Comparison of ENCODE assay signal across 6 worm cellular contexts in genomic region chrX:4215500-4216107, ce11.
TF ChIP-seq lines count a peak whose summit lies in the region.

No protein-coding gene starts in this region.

TF ChIP-seq in whole organism, L1 larva, 84 proteins besides CTCF, POLR2A, EP300 and RAD21 (continues in another document):
- no peak for TF ChIP-seq lsy-2 (tag; optimal IDR thresholded peaks at IDR 0.05; lab: Kevin White, UChicago)
- TF ChIP-seq elt-3 (tag; optimal IDR thresholded peaks at IDR 0.05; lab: Kevin White, UChicago) = peak in 1 of 6 experiments; percentile 53
- TF ChIP-seq unc-98 (GFP tag; IDR thresholded peaks at IDR 0.05; lab: Robert Waterston, UW) = no peak
- peak; percentile 11 for TF ChIP-seq nhr-71 (tag; optimal IDR thresholded peaks at IDR 0.05; lab: Kevin White, UChicago)
- no peak for TF ChIP-seq dpl-1 (GFP tag; optimal IDR thresholded peaks at IDR 0.05; lab: Kevin White, UChicago)
- TF ChIP-seq snu-23 (GFP tag; optimal IDR thresholded peaks at IDR 0.05; lab: Kevin White, UChicago) = no peak
- TF ChIP-seq efl-1 (optimal IDR thresholded peaks at IDR 0.05; lab: Kevin White, UChicago) = no peak
- peak in 1 of 2 experiments; percentile 42 for TF ChIP-seq efl-1 (GFP tag; optimal IDR thresholded peaks at IDR 0.05 in 1 of 2; lab: Kevin White, UChicago)
- no peak for TF ChIP-seq ceh-8 (GFP tag; optimal IDR thresholded peaks at IDR 0.05; lab: Kevin White, UChicago)
- TF ChIP-seq nhr-20 (tag; optimal IDR thresholded peaks at IDR 0.05; lab: Kevin White, UChicago) = peak; percentile 31
- TF ChIP-seq hpl-2 (GFP tag; optimal IDR thresholded peaks at IDR 0.05; lab: Kevin White, UChicago) = no peak
- no peak for TF ChIP-seq C16A3.4 (tag; optimal IDR thresholded peaks at IDR 0.05; lab: Kevin White, UChicago)
- no peak for TF ChIP-seq fkh-4 (tag; optimal IDR thresholded peaks at IDR 0.05; lab: Kevin White, UChicago; ENCODE audit: borderline replicate concordance)
- TF ChIP-seq lin-14 (GFP tag; optimal IDR thresholded peaks at IDR 0.05; lab: Kevin White, UChicago) = peak; percentile 33
- TF ChIP-seq alr-1 (tag; optimal IDR thresholded peaks at IDR 0.05; lab: Kevin White, UChicago; ENCODE audit: borderline replicate concordance) = no peak

TF ChIP-seq in whole organism, L2 larva, 48 proteins besides CTCF, POLR2A, EP300 and RAD21:
- TF ChIP-seq sma-9 (GFP tag; optimal IDR thresholded peaks at IDR 0.05; lab: Kevin White, UChicago) (peak; percentile 13), sma-9 (tag; optimal IDR thresholded peaks at IDR 0.05; lab: Kevin White, UChicago) (no peak), fos-1 (tag; optimal IDR thresholded peaks at IDR 0.05; lab: Kevin White, UChicago) (peak; percentile 37), gmeb-1 (tag; optimal IDR thresholded peaks at IDR 0.05; lab: Kevin White, UChicago) (peak; percentile 23), nhr-6 (tag; optimal IDR thresholded peaks at IDR 0.05; lab: Kevin White, UChicago) (no peak), mbf-1 (tag; optimal IDR thresholded peaks at IDR 0.05; lab: Kevin White, UChicago) (no peak)
TF ChIP-seq in whole organism, L2 larva: peak in this region for 3.

TF ChIP-seq in whole organism, L3 larva, 47 proteins besides CTCF, POLR2A, EP300 and RAD21:
- TF ChIP-seq pqm-1 (tag; optimal IDR thresholded peaks at IDR 0.05; lab: Kevin White, UChicago) (peak; percentile 46), nhr-25 (tag; optimal IDR thresholded peaks at IDR 0.05; lab: Kevin White, UChicago) (no peak), nhr-77 (tag; optimal IDR thresholded peaks at IDR 0.05; lab: Kevin White, UChicago) (no peak), ceh-16 (tag; optimal IDR thresholded peaks at IDR 0.05; lab: Kevin White, UChicago) (no peak), pha-4 (tag; optimal IDR thresholded peaks at IDR 0.05; lab: Kevin White, UChicago) (peak; percentile 22), egl-5 (tag; optimal IDR thresholded peaks at IDR 0.05; lab: Kevin White, UChicago) (peak; percentile 11), lin-39 (tag; optimal IDR thresholded peaks at IDR 0.05; lab: Kevin White, UChicago) (no peak), ceh-28 (tag; optimal IDR thresholded peaks at IDR 0.05; lab: Kevin White, UChicago) (peak; percentile 16), elt-2 (tag; optimal IDR thresholded peaks at IDR 0.05; lab: Kevin White, UChicago) (peak; percentile 85), nhr-23 (tag; optimal IDR thresholded peaks at IDR 0.05; lab: Kevin White, UChicago) (peak; percentile 32), fkh-10 (GFP tag; optimal IDR thresholded peaks at IDR 0.05; lab: Kevin White, UChicago) (no peak), daf-12 (tag; optimal IDR thresholded peaks at IDR 0.05; lab: Kevin White, UChicago) (no peak)

TF ChIP-seq in whole organism, L4 larva, 104 proteins besides CTCF, POLR2A, EP300 and RAD21 (continues in another document):
- TF ChIP-seq nhr-25 (tag; optimal IDR thresholded peaks at IDR 0.05; lab: Kevin White, UChicago; ENCODE audit: borderline replicate concordance, insufficient read depth) (no peak), mdl-1 (tag; optimal IDR thresholded peaks at IDR 0.05; lab: Kevin White, UChicago) (no peak), egl-43 (GFP tag; IDR thresholded peaks at IDR 0.05; lab: Robert Waterston, UW) (no peak), mxl-2 (GFP tag; conservative IDR thresholded peaks at IDR 0.05; lab: Robert Waterston, UW) (no peak), pha-4 (GFP tag; IDR thresholded peaks at IDR 0.05; lab: Robert Waterston, UW) (no peak), pha-4 (tag; optimal IDR thresholded peaks at IDR 0.05; lab: Kevin White, UChicago) (no peak), ceh-28 (tag; optimal IDR thresholded peaks at IDR 0.05; lab: Kevin White, UChicago) (no peak), nhr-111 (GFP tag; optimal IDR thresholded peaks at IDR 0.05; lab: Kevin White, UChicago) (no peak), nhr-41 (GFP tag; IDR thresholded peaks at IDR 0.05; lab: Robert Waterston, UW) (no peak), madf-9 (GFP tag; conservative IDR thresholded peaks at IDR 0.05; lab: Robert Waterston, UW) (no peak), zip-2 (tag; optimal IDR thresholded peaks at IDR 0.05; lab: Kevin White, UChicago) (no peak), lir-3 (tag; optimal IDR thresholded peaks at IDR 0.05; lab: Kevin White, UChicago) (no peak), vab-7 (GFP tag; IDR thresholded peaks at IDR 0.05; lab: Robert Waterston, UW) (no peak), Y75B8A.6 (GFP tag; IDR thresholded peaks at IDR 0.05; lab: Robert Waterston, UW) (no peak), ces-1 (GFP tag; optimal IDR thresholded peaks at IDR 0.05; lab: Kevin White, UChicago) (no peak), nhr-76 (tag; optimal IDR thresholded peaks at IDR 0.05; lab: Kevin White, UChicago) (no peak), lin-39 (tag; optimal IDR thresholded peaks at IDR 0.05; lab: Kevin White, UChicago) (no peak), ztf-11 (tag; optimal IDR thresholded peaks at IDR 0.05; lab: Kevin White, UChicago) (no peak), lin-1 (GFP tag; IDR thresholded peaks at IDR 0.05; lab: Robert Waterston, UW) (no peak), ztf-7 (tag; optimal IDR thresholded peaks at IDR 0.05; lab: Kevin White, UChicago) (no peak), snpc-4 (tag; optimal IDR thresholded peaks at IDR 0.05; lab: Kevin White, UChicago) (no peak), nhr-77 (tag; optimal IDR thresholded peaks at IDR 0.05; lab: Kevin White, UChicago) (peak; percentile 16)

TF ChIP-seq in whole organism, late embryonic, 69 proteins besides CTCF, POLR2A, EP300 and RAD21:
- no peak for TF ChIP-seq ceh-31 (tag; optimal IDR thresholded peaks at IDR 0.05; lab: Kevin White, UChicago)
- TF ChIP-seq elt-2 (tag; optimal IDR thresholded peaks at IDR 0.05; lab: Kevin White, UChicago) = peak; percentile 65
TF ChIP-seq in whole organism, late embryonic: peak in this region for 1.

TF ChIP-seq in whole organism, young adult, 124 proteins besides CTCF, POLR2A, EP300 and RAD21:
- no peak for TF ChIP-seq cebp-1 (GFP tag; IDR thresholded peaks at IDR 0.05; lab: Robert Waterston, UW)
- TF ChIP-seq cebp-1 (tag; optimal IDR thresholded peaks at IDR 0.05; lab: Kevin White, UChicago) = peak; percentile 11
- TF ChIP-seq ztf-6 (GFP tag; IDR thresholded peaks at IDR 0.05; lab: Robert Waterston, UW) = no peak
- no peak for TF ChIP-seq hmg-1.2 (GFP tag; IDR thresholded peaks at IDR 0.05; lab: Robert Waterston, UW)
- no peak for TF ChIP-seq lsl-1 (GFP tag; optimal IDR thresholded peaks at IDR 0.05; lab: Kevin White, UChicago)
- no peak for TF ChIP-seq hmg-20 (GFP tag; IDR thresholded peaks at IDR 0.05; lab: Robert Waterston, UW)
- peak; percentile 29 for TF ChIP-seq lin-40 (tag; optimal IDR thresholded peaks at IDR 0.05; lab: Kevin White, UChicago)
- TF ChIP-seq lir-1 (GFP tag; conservative IDR thresholded peaks at IDR 0.05; lab: Robert Waterston, UW) = no peak
- 0 out of 2 replicates have a peak, but pooled peaks have one; percentile 15 for TF ChIP-seq dox-1 (GFP tag; IDR thresholded peaks at IDR 0.05; lab: Robert Waterston, UW)
- no peak for TF ChIP-seq nfya-1 (tag; optimal IDR thresholded peaks at IDR 0.05; lab: Kevin White, UChicago; ENCODE audit: borderline replicate concordance, insufficient read depth)
- no peak for TF ChIP-seq F57C9.4 (tag; optimal IDR thresholded peaks at IDR 0.05; lab: Kevin White, UChicago)
- peak; percentile 36; the same call in 1 of the 2 replicates for TF ChIP-seq B0336.3 (GFP tag; IDR thresholded peaks at IDR 0.05; lab: Robert Waterston, UW)
- TF ChIP-seq ztf-3 (GFP tag; optimal IDR thresholded peaks at IDR 0.05; lab: Kevin White, UChicago) = no peak
- no peak for TF ChIP-seq tlf-1 (GFP tag; optimal IDR thresholded peaks at IDR 0.05; lab: Kevin White, UChicago)
- TF ChIP-seq F23B12.7 (tag; optimal IDR thresholded peaks at IDR 0.05; lab: Kevin White, UChicago; ENCODE audit: insufficient read depth) = no peak
- TF ChIP-seq hlh-12 (tag; optimal IDR thresholded peaks at IDR 0.05; lab: Kevin White, UChicago) = no peak
- TF ChIP-seq K11D2.4 (GFP tag; IDR thresholded peaks at IDR 0.05; lab: Robert Waterston, UW) = no peak
- peak; percentile 24 for TF ChIP-seq attf-5 (GFP tag; optimal IDR thresholded peaks at IDR 0.05; lab: Kevin White, UChicago)
- TF ChIP-seq let-607 (tag; optimal IDR thresholded peaks at IDR 0.05; lab: Kevin White, UChicago) = peak in 1 of 2 experiments; percentile 33
- TF ChIP-seq lin-35 (GFP tag; optimal IDR thresholded peaks at IDR 0.05; lab: Kevin White, UChicago) = no peak
- no peak for TF ChIP-seq sea-2 (GFP tag; IDR thresholded peaks at IDR 0.05; lab: Robert Waterston, UW)
- no peak for TF ChIP-seq ZK185.1 (tag; optimal IDR thresholded peaks at IDR 0.05; lab: Kevin White, UChicago; ENCODE audit: poor library complexity, severe bottlenecking)
- TF ChIP-seq madf-10 (tag; optimal IDR thresholded peaks at IDR 0.05; lab: Kevin White, UChicago) = no peak
- TF ChIP-seq Y56A3A.18 (GFP tag; IDR thresholded peaks at IDR 0.05; lab: Robert Waterston, UW) = peak; percentile 16; the same call in 1 of the 2 replicates
- TF ChIP-seq dpl-1 (GFP tag; optimal IDR thresholded peaks at IDR 0.05; lab: Kevin White, UChicago) = no peak
- TF ChIP-seq fkh-3 (tag; optimal IDR thresholded peaks at IDR 0.05; lab: Kevin White, UChicago) = no peak
- no peak for TF ChIP-seq unc-62 (GFP tag; optimal IDR thresholded peaks at IDR 0.05; lab: Kevin White, UChicago)
- TF ChIP-seq nhr-80 (tag; optimal IDR thresholded peaks at IDR 0.05; lab: Kevin White, UChicago) = peak; percentile 84
- TF ChIP-seq cebp-2 (GFP tag; IDR thresholded peaks at IDR 0.05; lab: Robert Waterston, UW) = no peak
- no peak for TF ChIP-seq sdz-38 (tag; optimal IDR thresholded peaks at IDR 0.05; lab: Kevin White, UChicago)
- TF ChIP-seq Y95B8A.8 (GFP tag; IDR thresholded peaks at IDR 0.05; lab: Robert Waterston, UW) = no peak
